Fruit fly (Drosophila melanogaster) Kc167 (cell line): Measurements from ENCODE around the gene kraken.

Experiments used
- Myc ChIP-seq: fragments of >200 bp; optimal IDR thresholded peaks from 2 replicates; lab custom pipeline; 2017; ENCODE audit warnings: missing external identifiers
- insv ChIP-seq: fragments of >200 bp; optimal IDR thresholded peaks from 3 replicates; lab custom pipeline; 2018; ENCODE audit warnings: missing external identifiers
- psq ChIP-seq: fragments of >200 bp; optimal IDR thresholded peaks from 2 replicates; lab custom pipeline; 2017; ENCODE audit warnings: missing external identifiers

DNA sequence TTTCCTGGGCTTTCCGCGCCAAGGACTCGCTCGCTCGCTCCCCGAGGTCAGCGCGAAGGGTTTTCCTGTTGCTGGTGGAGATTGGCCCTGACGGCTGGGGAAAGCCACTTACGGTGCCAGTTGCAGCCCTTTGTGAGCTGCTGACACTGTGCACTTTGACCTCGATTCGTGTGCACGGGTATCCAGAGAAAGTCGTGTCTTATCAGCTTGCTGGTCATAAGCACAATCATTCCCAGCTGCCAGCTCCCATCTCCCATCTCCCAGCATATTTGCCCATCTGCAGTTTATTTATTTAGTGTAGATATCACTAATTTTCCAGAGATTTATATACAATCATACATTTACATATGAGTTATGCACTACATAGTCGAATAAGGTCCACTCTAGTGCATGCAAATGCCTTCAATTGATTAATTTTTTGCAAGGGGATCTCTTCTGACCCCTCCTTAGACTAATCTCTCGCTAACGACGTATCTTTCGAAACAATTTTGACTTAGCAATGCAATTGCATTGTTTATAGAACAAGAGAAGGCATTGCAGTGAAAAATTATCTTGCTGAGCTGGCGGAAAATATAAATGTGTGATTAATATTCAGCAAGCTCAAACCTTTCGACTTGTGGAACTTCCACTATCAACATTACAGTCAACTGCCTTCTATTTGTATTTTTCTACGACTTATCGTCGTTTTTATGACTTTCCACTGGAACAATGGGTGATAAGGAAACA, 30.4 kb upstream of the kraken start:
- TF ChIP-seq psq (lab: Kevin White, UChicago) (no peak), Myc (no peak), insv (lab: Kevin White, UChicago) (no peak)
